Fruit fly (Drosophila melanogaster): ENCODE data around the gene CG42502.

The CG42502 gene

dm6 chr2L:18839143-18839872 lies 28.3 kb upstream of the CG42502 start, which contains the start of gene CG10600:
Gene CG10600, minus strand, starts transcription at chr2L:18839679.
- TF ChIP-seq GATAd (GFP tag; optimal IDR thresholded peaks at IDR 0.05) (peak; percentile 61), Jra (GFP tag; optimal IDR thresholded peaks at IDR 0.05) (peak; percentile 92), ey (GFP tag; optimal IDR thresholded peaks at IDR 0.05) (peak; percentile 83), Rel (GFP tag; optimal IDR thresholded peaks at IDR 0.05) (no peak), Rel (tag; optimal IDR thresholded peaks at IDR 0.05) (peak; percentile 50), psq (GFP tag; optimal IDR thresholded peaks at IDR 0.05) (peak; percentile 78), Dfd (GFP tag; optimal IDR thresholded peaks at IDR 0.05) (no peak), Hr83 (GFP tag; optimal IDR thresholded peaks at IDR 0.05; ENCODE audit: poor library complexity, severe bottlenecking) (peak; percentile 97), dmrt93B (GFP tag; optimal IDR thresholded peaks at IDR 0.05) (peak; percentile 56), N (GFP tag; optimal IDR thresholded peaks at IDR 0.05) (peak; percentile 74), pan (optimal IDR thresholded peaks at IDR 0.05) (no peak), sv (GFP tag; optimal IDR thresholded peaks at IDR 0.05) (peak; percentile 74), Hr78 (GFP tag; optimal IDR thresholded peaks at IDR 0.05) (no peak), lola (GFP tag; optimal IDR thresholded peaks at IDR 0.05) (no peak), woc (GFP tag; optimal IDR thresholded peaks at IDR 0.05) (no peak), jim (GFP tag; optimal IDR thresholded peaks at IDR 0.05) (peak; percentile 85), Mio (GFP tag; optimal IDR thresholded peaks at IDR 0.05) (peak; percentile 52), dsf (GFP tag; optimal IDR thresholded peaks at IDR 0.05; ENCODE audit: borderline replicate concordance) (peak; percentile 84), h (GFP tag; optimal IDR thresholded peaks at IDR 0.05) (peak; percentile 91), fru (GFP tag; optimal IDR thresholded peaks at IDR 0.05) (peak; percentile 89), Dif (GFP tag; optimal IDR thresholded peaks at IDR 0.05; ENCODE audit: partially characterized antibody) (no peak), br (GFP tag; optimal IDR thresholded peaks at IDR 0.05) (peak; percentile 91), CG9705 (GFP tag; optimal IDR thresholded peaks at IDR 0.05) (peak; percentile 69), foxo (GFP tag; optimal IDR thresholded peaks at IDR 0.05) (peak in 1 of 2 experiments; percentile 91), sage (GFP tag; optimal IDR thresholded peaks at IDR 0.05) (peak; percentile 72), Abd-B (GFP tag; optimal IDR thresholded peaks at IDR 0.05) (peak; percentile 51), tai (GFP tag; optimal IDR thresholded peaks at IDR 0.05) (no peak), CG32264 (GFP tag; optimal IDR thresholded peaks at IDR 0.05) (peak; percentile 60), CrebA (GFP tag; optimal IDR thresholded peaks at IDR 0.05; ENCODE audit: borderline replicate concordance) (no peak), usp (GFP tag; optimal IDR thresholded peaks at IDR 0.05) (no peak), Hnf4 (GFP tag; optimal IDR thresholded peaks at IDR 0.05) (peak; percentile 95), Sp1 (GFP tag; optimal IDR thresholded peaks at IDR 0.05) (peak; percentile 71), rgr (GFP tag; optimal IDR thresholded peaks at IDR 0.05) (peak; percentile 92), Vsx2 (GFP tag; optimal IDR thresholded peaks at IDR 0.05; ENCODE audit: partially characterized antibody) (no peak), brk (GFP tag; optimal IDR thresholded peaks at IDR 0.05) (no peak), dl (GFP tag; optimal IDR thresholded peaks at IDR 0.05; ENCODE audit: insufficient read depth in 1 of 2, partially characterized antibody in 2 of 2) (no peak), OdsH (GFP tag; optimal IDR thresholded peaks at IDR 0.05) (peak; percentile 86), Myc (optimal IDR thresholded peaks at IDR 0.05) (peak; percentile 88), HLH106 (tag; optimal IDR thresholded peaks at IDR 0.05) (peak; percentile 71)

dm6 chr2L:18834525-18834924 lies 23.5 kb upstream of the CG42502 start:
- no peak for TF ChIP-seq OdsH (GFP tag; optimal IDR thresholded peaks at IDR 0.05)
- no peak for TF ChIP-seq dmrt93B (GFP tag; optimal IDR thresholded peaks at IDR 0.05)
- TF ChIP-seq h (GFP tag; optimal IDR thresholded peaks at IDR 0.05): no peak
- TF ChIP-seq Dif (GFP tag; optimal IDR thresholded peaks at IDR 0.05; ENCODE audit: partially characterized antibody): no peak
- no peak for TF ChIP-seq brk (GFP tag; optimal IDR thresholded peaks at IDR 0.05)
- no peak for TF ChIP-seq CrebA (GFP tag; optimal IDR thresholded peaks at IDR 0.05; ENCODE audit: borderline replicate concordance)
- TF ChIP-seq sage (GFP tag; optimal IDR thresholded peaks at IDR 0.05): no peak
- no peak for TF ChIP-seq HLH106 (tag; optimal IDR thresholded peaks at IDR 0.05)
- TF ChIP-seq Jra (GFP tag; optimal IDR thresholded peaks at IDR 0.05): no peak
- TF ChIP-seq usp (GFP tag; optimal IDR thresholded peaks at IDR 0.05): no peak
- no peak for TF ChIP-seq jim (GFP tag; optimal IDR thresholded peaks at IDR 0.05)
